Fruit fly (Drosophila melanogaster): ENCODE results near the gene CG33116.

dm6 chr2L:19583926-19584392 lies 50.7 kb downstream of the CG33116 start, which contains the start of the genes PCNA2 and CG10366:
- no peak for TF ChIP-seq dati (GFP tag; IDR thresholded peaks at IDR 0.05)
- no peak for TF ChIP-seq CG2199 (GFP tag; IDR thresholded peaks at IDR 0.05)
- TF ChIP-seq z (GFP tag; IDR thresholded peaks at IDR 0.05) = no peak
- no peak for TF ChIP-seq CG3838 (GFP tag; optimal IDR thresholded peaks at IDR 0.05)
